Worm (Caenorhabditis elegans) whole organism, L1 larva: ENCODE data around the gene D1086.12.

Experiments used
- C34B4.2 ChIP-seq: sonication (generic microtip); optimal IDR thresholded peaks from 2 replicates; lab custom pipeline; 2017; ENCODE audit warnings: mild to moderate bottlenecking, missing genetic modification characterization, missing compliant biosample characterization
- hlh-4 ChIP-seq: sonication (generic microtip); optimal IDR thresholded peaks from 2 replicates; lab custom pipeline; 2016; ENCODE audit warnings: mild to moderate bottlenecking, missing genetic modification characterization, missing compliant biosample characterization
- nhr-76 ChIP-seq: sonication (generic microtip); optimal IDR thresholded peaks from 2 replicates; lab custom pipeline; 2017; ENCODE audit warnings: missing biosample characterization, missing genetic modification characterization
- nhr-77 ChIP-seq: fragments of 150-350 bp; optimal IDR thresholded peaks from 2 replicates; lab custom pipeline; 2014; ENCODE audit warnings: missing biosample characterization, missing genetic modification characterization
- ztf-11 ChIP-seq, 2 experiments: sonication (generic microtip); optimal IDR thresholded peaks; 2 replicates each; lab custom pipeline; 2016 to 2017; ENCODE audit warnings: missing genetic modification characterization in 2 of 2, missing biosample characterization in 1 of 2, missing compliant biosample characterization in 1 of 2

ce11 chrV:14130226-14130625 lies 29.2 kb downstream of the D1086.12 start:
- TF ChIP-seq C34B4.2 (tag; lab: Kevin White, UChicago) (no peak), nhr-77 (tag; lab: Kevin White, UChicago) (no peak), nhr-76 (tag; lab: Kevin White, UChicago) (no peak), hlh-4 (no peak), ztf-11 (tag; optimal IDR thresholded peaks at IDR 0.05; lab: Kevin White, UChicago) (no peak)
